Worm (Caenorhabditis elegans) whole organism, L3 larva: ENCODE results near the gene cutl-19.
"Not testable (repeated sequence)": the region's sequence is repeated elsewhere in the genome, so short reads cannot be mapped to it uniquely, and the experiment has no call there.

Experiments
- aly-2 ChIP-seq: fragments of 150-350 bp; optimal IDR thresholded peaks from 2 replicates; lab custom pipeline; 2014; ENCODE audit warnings: missing biosample characterization, missing genetic modification characterization
- ama-1 ChIP-seq: fragments of 150-350 bp; optimal IDR thresholded peaks from 2 replicates; lab custom pipeline; 2018
- ceh-16 ChIP-seq: sonication (generic microtip); optimal IDR thresholded peaks from 2 replicates; lab custom pipeline; 2017; ENCODE audit warnings: missing biosample characterization, missing genetic modification characterization
- lin-15B ChIP-seq: fragments of 150-350 bp; optimal IDR thresholded peaks from 2 replicates; lab custom pipeline; 2014; ENCODE audit warnings: missing biosample characterization, missing genetic modification characterization
- nhr-12 ChIP-seq: fragments of 150-350 bp; optimal IDR thresholded peaks from 2 replicates; lab custom pipeline; 2014; ENCODE audit warnings: missing biosample characterization, missing genetic modification characterization
- nhr-77 ChIP-seq: fragments of 150-350 bp; optimal IDR thresholded peaks from 2 replicates; lab custom pipeline; 2014; ENCODE audit warnings: missing biosample characterization, missing genetic modification characterization
- unc-62 ChIP-seq: fragments of 150-350 bp; sonication (generic microtip); optimal IDR thresholded peaks from 4 replicates; lab custom pipeline; 2014; ENCODE audit warnings: missing biosample characterization, missing genetic modification reagents, missing genetic modification characterization
- ztf-4 ChIP-seq: fragments of 150-350 bp; optimal IDR thresholded peaks from 2 replicates; lab custom pipeline; 2014; ENCODE audit warnings: missing biosample characterization, missing genetic modification characterization

- TF ChIP-seq ceh-16 (tag; lab: Kevin White, UChicago); nhr-77; aly-2 (tag; lab: Kevin White, UChicago); ama-1 (lab: Kevin White, UChicago); nhr-12 (tag; lab: Kevin White, UChicago); unc-62 (GFP tag; lab: Kevin White, UChicago); lin-15B: not testable (repeated sequence)
- TF ChIP-seq ztf-4 (tag; lab: Kevin White, UChicago), result peak; percentile 3
These were observed 6.2 kb downstream of the cutl-19 start for ce11 chrIII:5211137-5211648.
